Fruit fly (Drosophila melanogaster) whole organism, prepupa: ENCODE measurements around the gene Brd.

Experiments used
- CG10631 ChIP-seq: fragments of 200-800 bp; sonication (Bioruptor generic); optimal IDR thresholded peaks from 2 replicates; lab custom pipeline; 2016; ENCODE audit warnings: missing biosample characterization, missing genetic modification characterization
- CG10669 ChIP-seq: fragments of 200-800 bp; sonication (Bioruptor generic); optimal IDR thresholded peaks from 3 replicates; lab custom pipeline; 2018; ENCODE audit warnings: missing biosample characterization, mild to moderate bottlenecking, missing genetic modification characterization, moderate library complexity
- CG15336 ChIP-seq: fragments of 200-800 bp; sonication (Bioruptor generic); IDR thresholded peaks from 2 replicates; pipeline ENCODE4 v1.3.6; 2022; ENCODE audit warnings: missing biosample characterization, missing genetic modification characterization
- CG16779 ChIP-seq: fragments of 200-800 bp; sonication (Bioruptor generic); optimal IDR thresholded peaks from 3 replicates; lab custom pipeline; 2017; ENCODE audit warnings: missing biosample characterization, mild to moderate bottlenecking, missing genetic modification characterization
- CG31627 ChIP-seq: fragments of 200-800 bp; sonication (Bioruptor generic); optimal IDR thresholded peaks from 3 replicates; lab custom pipeline; 2016; ENCODE audit warnings: missing biosample characterization, missing genetic modification characterization
- CG32006 ChIP-seq: fragments of 200-800 bp; sonication (Bioruptor generic); optimal IDR thresholded peaks from 3 replicates; lab custom pipeline; 2017; ENCODE audit warnings: missing biosample characterization, mild to moderate bottlenecking, missing genetic modification characterization
- CG34406 ChIP-seq: fragments of 200-800 bp; sonication (Bioruptor generic); optimal IDR thresholded peaks from 3 replicates; lab custom pipeline; 2016; ENCODE audit warnings: missing biosample characterization, missing genetic modification characterization
- CG3919 ChIP-seq: fragments of 200-800 bp; sonication (Bioruptor generic); optimal IDR thresholded peaks from 3 replicates; lab custom pipeline; 2016; ENCODE audit warnings: missing biosample characterization, missing genetic modification characterization
- CG6163 ChIP-seq: fragments of 200-800 bp; sonication (Bioruptor generic); IDR thresholded peaks from 3 replicates; pipeline ENCODE4 v1.3.6; 2022; ENCODE audit warnings: missing biosample characterization, missing genetic modification characterization
- CG6276 ChIP-seq: fragments of 200-800 bp; sonication (Bioruptor generic); optimal IDR thresholded peaks from 2 replicates; lab custom pipeline; 2017; ENCODE audit warnings: missing biosample characterization, mild to moderate bottlenecking, missing genetic modification characterization
- CG6792 ChIP-seq: fragments of 200-800 bp; sonication (Bioruptor generic); optimal IDR thresholded peaks from 3 replicates; lab custom pipeline; 2016; ENCODE audit warnings: missing biosample characterization, missing genetic modification characterization
- CG7368 ChIP-seq: fragments of 200-800 bp; sonication (Bioruptor generic); optimal IDR thresholded peaks from 3 replicates; lab custom pipeline; 2016; ENCODE audit warnings: missing biosample characterization, missing genetic modification characterization
- CG8319 ChIP-seq: fragments of 200-800 bp; sonication (Bioruptor generic); optimal IDR thresholded peaks from 3 replicates; lab custom pipeline; 2016; ENCODE audit warnings: missing biosample characterization, missing genetic modification characterization
- CG9139 ChIP-seq: fragments of 200-800 bp; sonication (Bioruptor generic); optimal IDR thresholded peaks from 3 replicates; lab custom pipeline; 2017; ENCODE audit warnings: missing biosample characterization, mild to moderate bottlenecking, missing genetic modification characterization
- Ets21C ChIP-seq: fragments of 200-800 bp; sonication (Bioruptor generic); optimal IDR thresholded peaks from 3 replicates; lab custom pipeline; 2016; ENCODE audit warnings: missing biosample characterization, missing genetic modification characterization
- Ets96B ChIP-seq: fragments of 200-800 bp; optimal IDR thresholded peaks from 2 replicates; lab custom pipeline; 2019; ENCODE audit warnings: missing biosample characterization, mild to moderate bottlenecking, missing genetic modification characterization, moderate library complexity
- Hr38 ChIP-seq: sonication (Bioruptor generic); optimal IDR thresholded peaks from 2 replicates; lab custom pipeline; 2016; ENCODE audit warnings: missing biosample characterization, missing genetic modification characterization
- Hr39 ChIP-seq: fragments of 200-800 bp; sonication (Bioruptor generic); optimal IDR thresholded peaks from 2 replicates; lab custom pipeline; 2016; ENCODE audit warnings: missing biosample characterization, missing genetic modification characterization
- Lpt ChIP-seq: fragments of 200-800 bp; sonication (Bioruptor generic); optimal IDR thresholded peaks from 3 replicates; lab custom pipeline; 2016; ENCODE audit warnings: missing biosample characterization, missing genetic modification characterization
- Sox102F ChIP-seq: fragments of 200-800 bp; sonication (Bioruptor generic); optimal IDR thresholded peaks from 2 replicates; lab custom pipeline; 2016; ENCODE audit warnings: missing biosample characterization, mild to moderate bottlenecking, missing genetic modification characterization
- Sox14 ChIP-seq: fragments of 200-800 bp; sonication (Bioruptor generic); optimal IDR thresholded peaks from 3 replicates; lab custom pipeline; 2016; ENCODE audit warnings: missing biosample characterization, missing genetic modification characterization
- Sox15 ChIP-seq: fragments of 200-800 bp; sonication (Bioruptor generic); optimal IDR thresholded peaks from 3 replicates; lab custom pipeline; 2016; ENCODE audit warnings: missing biosample characterization, missing genetic modification characterization
- achi ChIP-seq: fragments of 200-800 bp; sonication (Bioruptor generic); optimal IDR thresholded peaks from 3 replicates; lab custom pipeline; 2016; ENCODE audit warnings: missing biosample characterization, missing genetic modification characterization
- cyc ChIP-seq: fragments of 200-800 bp; sonication (Bioruptor generic); optimal IDR thresholded peaks from 3 replicates; lab custom pipeline; 2016; ENCODE audit warnings: missing biosample characterization, missing genetic modification characterization
- dac ChIP-seq: fragments of 200-800 bp; sonication (Bioruptor generic); optimal IDR thresholded peaks from 2 replicates; lab custom pipeline; 2017; ENCODE audit warnings: missing biosample characterization, mild to moderate bottlenecking, missing genetic modification characterization
- eg ChIP-seq: fragments of 200-800 bp; sonication (Bioruptor generic); IDR thresholded peaks from 3 replicates; pipeline ENCODE4 v1.3.6; 2022; ENCODE audit warnings: missing biosample characterization, missing genetic modification characterization
- esn ChIP-seq: fragments of 200-800 bp; sonication (Bioruptor generic); optimal IDR thresholded peaks from 2 replicates; lab custom pipeline; 2016; ENCODE audit warnings: missing biosample characterization, mild to moderate bottlenecking, missing genetic modification characterization, moderate library complexity
- fd59A ChIP-seq: fragments of 200-800 bp; sonication (Bioruptor generic); optimal IDR thresholded peaks from 2 replicates; lab custom pipeline; 2017; ENCODE audit warnings: missing biosample characterization, mild to moderate bottlenecking, missing genetic modification characterization, missing genetic modification reagents
- fd85E ChIP-seq: fragments of 200-800 bp; sonication (Bioruptor generic); optimal IDR thresholded peaks from 3 replicates; lab custom pipeline; 2016; ENCODE audit warnings: missing biosample characterization, missing genetic modification characterization
- net ChIP-seq: fragments of 200-800 bp; sonication (Bioruptor generic); optimal IDR thresholded peaks from 3 replicates; lab custom pipeline; 2016; ENCODE audit warnings: missing biosample characterization, missing genetic modification characterization
- pdm3 ChIP-seq: fragments of 200-800 bp; sonication (Bioruptor generic); optimal IDR thresholded peaks from 3 replicates; lab custom pipeline; 2016; ENCODE audit warnings: missing biosample characterization, missing genetic modification characterization
- salr ChIP-seq, 2 experiments: fragments of 200-800 bp; sonication (Bioruptor generic); optimal IDR thresholded peaks; 3 replicates each; lab custom pipeline; 2016 to 2018; ENCODE audit warnings: missing biosample characterization in 2 of 2, missing genetic modification characterization in 2 of 2, mild to moderate bottlenecking in 1 of 2
- spab ChIP-seq: fragments of 200-800 bp; sonication (Bioruptor generic); optimal IDR thresholded peaks from 2 replicates; lab custom pipeline; 2017; ENCODE audit warnings: missing biosample characterization, mild to moderate bottlenecking, missing genetic modification characterization, missing genetic modification reagents
- ss ChIP-seq, 2 experiments: fragments of 200-800 bp; sonication (Bioruptor generic); optimal IDR thresholded peaks; 2 replicates in 1 of 2; 3 replicates in 1 of 2; lab custom pipeline; 2017 to 2018; ENCODE audit warnings: mild to moderate bottlenecking in 2 of 2, missing biosample characterization in 2 of 2, missing genetic modification characterization in 2 of 2, moderate library complexity in 1 of 2
- svp ChIP-seq: fragments of 200-800 bp; sonication (Bioruptor generic); peaks from one replicate; lab custom pipeline; 2016; ENCODE audit warnings: missing biosample characterization, missing genetic modification characterization
- topi ChIP-seq: fragments of 200-800 bp; sonication (Bioruptor generic); optimal IDR thresholded peaks from 3 replicates; lab custom pipeline; 2016; ENCODE audit warnings: missing biosample characterization, missing genetic modification characterization

The Brd gene

dm6 chr3L:14972625-14973250 lies at the start of gene Brd:
Gene Brd, plus strand, starts transcription at chr3L:14972667.
- no peak for TF ChIP-seq Ets96B (tag; lab: Kevin White, UChicago)
- TF ChIP-seq CG6163 = 0 out of 3 replicates have a peak, but pooled peaks have one; percentile 6
- TF ChIP-seq svp (GFP tag; lab: Kevin White, UChicago) = peak; percentile 42
- TF ChIP-seq, all 60 proteins: peak for 2

dm6 chr3L:14925602-14926001 lies 46.9 kb upstream of the Brd start:
- TF ChIP-seq Ets21C (GFP tag; lab: Kevin White, UChicago) = no peak
- TF ChIP-seq Sox14 = no peak
- no peak for TF ChIP-seq esn (GFP tag; lab: Kevin White, UChicago)
- no peak for TF ChIP-seq CG3919 (GFP tag; lab: Kevin White, UChicago)
- no peak for TF ChIP-seq CG8319
- TF ChIP-seq CG10631 (GFP tag; lab: Kevin White, UChicago) = no peak
- no peak for TF ChIP-seq svp (GFP tag; lab: Kevin White, UChicago)
- no peak for TF ChIP-seq CG6276
- TF ChIP-seq Lpt (GFP tag; lab: Kevin White, UChicago) = no peak
- no peak for TF ChIP-seq dac (GFP tag; lab: Kevin White, UChicago)
- TF ChIP-seq CG10669 = no peak
- no peak for TF ChIP-seq spab (GFP tag; lab: Kevin White, UChicago)
- TF ChIP-seq Hr39 (GFP tag; lab: Kevin White, UChicago) = no peak

dm6 chr3L:14942769-14943168 lies 29.7 kb upstream of the Brd start:
- TF ChIP-seq esn (GFP tag; lab: Kevin White, UChicago) = no peak
- no peak for TF ChIP-seq cyc (GFP tag; lab: Kevin White, UChicago)
- TF ChIP-seq fd85E (GFP tag; lab: Kevin White, UChicago) = no peak
- TF ChIP-seq Sox15 (GFP tag; lab: Kevin White, UChicago) = no peak
- TF ChIP-seq fd59A (GFP tag; lab: Kevin White, UChicago) = no peak
- TF ChIP-seq eg (GFP tag; lab: Robert Waterston, UW) = no peak
- TF ChIP-seq CG7368 (GFP tag; lab: Kevin White, UChicago) = no peak
- TF ChIP-seq, all 60 proteins: peak for 0

- no peak for TF ChIP-seq ss (GFP tag; optimal IDR thresholded peaks at IDR 0.05; lab: Kevin White, UChicago)
- no peak for TF ChIP-seq eg (GFP tag; lab: Robert Waterston, UW)
- no peak for TF ChIP-seq esn (GFP tag; lab: Kevin White, UChicago)
- no peak for TF ChIP-seq net
These were observed 28.2 kb upstream of the Brd start, which contains the start of gene CG13465 for dm6 chr3L:14944231-14944630. Gene CG13465, minus strand, starts transcription at chr3L:14944331.

- no peak for TF ChIP-seq Hr38 (GFP tag; lab: Kevin White, UChicago)
These were observed 26.5 kb upstream of the Brd start, which contains the start of gene BobA for dm6 chr3L:14945961-14946466. Gene BobA, minus strand, starts transcription at chr3L:14946125.

- TF ChIP-seq CG34406 (GFP tag; lab: Kevin White, UChicago) (no peak), Ets96B (tag; lab: Kevin White, UChicago) (no peak), salr (GFP tag; optimal IDR thresholded peaks at IDR 0.05; lab: Kevin White, UChicago) (no peak), CG6792 (no peak), CG31627 (GFP tag; lab: Kevin White, UChicago) (no peak), achi (GFP tag; lab: Kevin White, UChicago) (no peak), CG6276 (no peak), pdm3 (no peak), spab (GFP tag; lab: Kevin White, UChicago) (no peak), CG16779 (tag; lab: Kevin White, UChicago) (no peak), Sox102F (no peak), CG9139 (GFP tag; lab: Kevin White, UChicago) (no peak), CG10669 (no peak), topi (GFP tag; lab: Kevin White, UChicago) (no peak), CG32006 (GFP tag; lab: Kevin White, UChicago) (no peak), cyc (GFP tag; lab: Kevin White, UChicago) (no peak), Ets21C (GFP tag; lab: Kevin White, UChicago) (no peak), CG15336 (GFP tag; lab: Robert Waterston, UW) (no peak), net (no peak)
These were observed 22.5 kb upstream of the Brd start for dm6 chr3L:14949943-14950342.
